Fruit fly (Drosophila melanogaster) whole organism, embryonic: ENCODE measurements around the gene Hou.

ENCODE experiments used
- Blimp-1 ChIP-seq: fragments of 200-800 bp; sonication (Bioruptor generic); optimal IDR thresholded peaks from 3 replicates; lab custom pipeline; 2018; ENCODE audit warnings: missing biosample characterization, missing genetic modification characterization, mild to moderate bottlenecking, moderate library complexity, missing genetic modification reagents
- CG10366 ChIP-seq: fragments of 200-800 bp; sonication (Bioruptor generic); IDR thresholded peaks from 2 replicates; pipeline ENCODE4 v1.3.6; 2022; ENCODE audit warnings: missing biosample characterization, missing genetic modification characterization
- CG10565 ChIP-seq: fragments of 200-800 bp; sonication (Bioruptor generic); optimal IDR thresholded peaks from 3 replicates; lab custom pipeline; 2016; ENCODE audit warnings: missing biosample characterization, mild to moderate bottlenecking, missing genetic modification characterization
- CG11504 ChIP-seq: fragments of 200-800 bp; sonication (Bioruptor generic); optimal IDR thresholded peaks from 3 replicates; lab custom pipeline; 2019; ENCODE audit warnings: missing biosample characterization, mild to moderate bottlenecking, missing genetic modification characterization, moderate library complexity
- CG12104 ChIP-seq: fragments of 200-800 bp; sonication (Bioruptor generic); optimal IDR thresholded peaks from 3 replicates; lab custom pipeline; 2016; ENCODE audit warnings: missing biosample characterization, missing genetic modification characterization
- CG13123 ChIP-seq: fragments of 200-800 bp; sonication (Bioruptor generic); optimal IDR thresholded peaks from 2 replicates; lab custom pipeline; 2016; ENCODE audit warnings: missing biosample characterization, missing genetic modification characterization
- CG14014 ChIP-seq: fragments of 200-800 bp; sonication (Bioruptor generic); IDR thresholded peaks from 2 replicates; pipeline ENCODE4 v1.3.6; 2022; ENCODE audit warnings: missing biosample characterization, missing genetic modification characterization
- CG14860 ChIP-seq: fragments of 200-800 bp; sonication (Bioruptor generic); IDR thresholded peaks from 3 replicates; pipeline ENCODE4 v1.3.6; 2022; ENCODE audit warnings: missing biosample characterization, missing genetic modification characterization; ENCODE audit not compliant: partially characterized antibody
- CG14965 ChIP-seq: fragments of 200-800 bp; sonication (Bioruptor generic); optimal IDR thresholded peaks from 2 replicates; lab custom pipeline; 2016; ENCODE audit warnings: missing biosample characterization, missing genetic modification characterization, borderline replicate concordance
- CG17802 ChIP-seq: fragments of 200-800 bp; sonication (Bioruptor generic); optimal IDR thresholded peaks from 2 replicates; lab custom pipeline; 2018; ENCODE audit warnings: missing biosample characterization, mild to moderate bottlenecking, missing genetic modification characterization, moderate library complexity
- CG18011 ChIP-seq: fragments of 200-800 bp; sonication (Bioruptor generic); optimal IDR thresholded peaks from 2 replicates; lab custom pipeline; 2017; ENCODE audit warnings: missing biosample characterization, missing genetic modification characterization, mild to moderate bottlenecking, moderate library complexity, missing genotype
- CG30431 ChIP-seq: fragments of 200-800 bp; sonication (Bioruptor generic); optimal IDR thresholded peaks from 2 replicates; lab custom pipeline; 2017; ENCODE audit warnings: missing biosample characterization, missing genetic modification characterization
- CG31441 ChIP-seq: fragments of 200-800 bp; sonication (Bioruptor generic); IDR thresholded peaks from 2 replicates; pipeline ENCODE4 v1.3.6; 2022; ENCODE audit warnings: missing biosample characterization, missing genetic modification characterization
- CG6654 ChIP-seq: fragments of 200-800 bp; sonication (Bioruptor generic); optimal IDR thresholded peaks from 2 replicates; lab custom pipeline; 2017; ENCODE audit warnings: missing biosample characterization, mild to moderate bottlenecking, missing genetic modification characterization
- CG6689 ChIP-seq: fragments of 200-800 bp; sonication (Bioruptor generic); IDR thresholded peaks from 2 replicates; pipeline ENCODE4 v1.3.6; 2022; ENCODE audit warnings: missing biosample characterization, missing genetic modification characterization
- CG6854 ChIP-seq: fragments of 200-800 bp; sonication (Bioruptor generic); optimal IDR thresholded peaks from 3 replicates; lab custom pipeline; 2017; ENCODE audit warnings: missing biosample characterization, mild to moderate bottlenecking, missing genetic modification characterization
- CG9437 ChIP-seq: fragments of 200-800 bp; sonication (Bioruptor generic); optimal IDR thresholded peaks from 2 replicates; lab custom pipeline; 2018; ENCODE audit warnings: missing biosample characterization, mild to moderate bottlenecking, missing genetic modification characterization
- Doc2 ChIP-seq: fragments of 200-800 bp; sonication (Bioruptor generic); IDR thresholded peaks from 2 replicates; pipeline ENCODE4 v1.3.6; 2022; ENCODE audit warnings: missing biosample characterization, missing genetic modification characterization
- Eip74EF ChIP-seq, 2 experiments: fragments of 200-800 bp in 1 of 2; fragments of >200 bp in 1 of 2; sonication (Bioruptor generic) in 1 of 2; optimal IDR thresholded peaks; 2 replicates each; lab custom pipeline; 2017 to 2019; ENCODE audit warnings: missing biosample characterization in 2 of 2, missing genetic modification characterization in 2 of 2, mild to moderate bottlenecking in 1 of 2, moderate library complexity in 1 of 2
- Ets65A ChIP-seq: fragments of 200-800 bp; sonication (Bioruptor generic); peaks from one replicate; lab custom pipeline; 2016; ENCODE audit warnings: missing biosample characterization, missing genetic modification characterization
- Gsc ChIP-seq: fragments of 200-800 bp; sonication (Bioruptor generic); IDR thresholded peaks from 2 replicates; pipeline ENCODE4 v1.3.6; 2022; ENCODE audit warnings: missing biosample characterization, missing genetic modification characterization
- Lim3 ChIP-seq: fragments of 200-800 bp; sonication (Bioruptor generic); IDR thresholded peaks from 2 replicates; pipeline ENCODE4 v1.3.6; 2022; ENCODE audit warnings: missing biosample characterization, missing genetic modification characterization
- MTF-1 ChIP-seq: fragments of 200-800 bp; sonication (Bioruptor generic); optimal IDR thresholded peaks from 2 replicates; lab custom pipeline; 2018; ENCODE audit warnings: missing biosample characterization, mild to moderate bottlenecking, missing genetic modification characterization, borderline replicate concordance
- Xbp1 ChIP-seq: fragments of 200-800 bp; sonication (Bioruptor generic); optimal IDR thresholded peaks from 3 replicates; lab custom pipeline; 2016; ENCODE audit warnings: missing biosample characterization, mild to moderate bottlenecking, missing genetic modification characterization
- bigmax ChIP-seq: fragments of 200-800 bp; sonication (Bioruptor generic); optimal IDR thresholded peaks from 2 replicates; lab custom pipeline; 2018; ENCODE audit warnings: missing biosample characterization, mild to moderate bottlenecking, missing genetic modification characterization
- cad ChIP-seq: fragments of >200 bp; optimal IDR thresholded peaks from 2 replicates; lab custom pipeline; 2017; ENCODE audit warnings: missing biosample characterization, missing genetic modification characterization
- chif ChIP-seq, 2 experiments: fragments of 200-800 bp; sonication (Bioruptor generic); optimal IDR thresholded peaks; 3 replicates each; lab custom pipeline; 2016; ENCODE audit warnings: missing biosample characterization in 2 of 2, missing genetic modification characterization in 2 of 2
- ems ChIP-seq: fragments of 200-800 bp; sonication (Bioruptor generic); optimal IDR thresholded peaks from 3 replicates; lab custom pipeline; 2016; ENCODE audit warnings: missing biosample characterization, missing genetic modification characterization
- esg ChIP-seq: fragments of 200-800 bp; sonication (Bioruptor generic); conservative IDR thresholded peaks from 2 replicates; pipeline ENCODE4 v1.3.6; 2022; ENCODE audit warnings: missing biosample characterization, missing genetic modification characterization
- fd3F ChIP-seq: fragments of 200-800 bp; sonication (Bioruptor generic); optimal IDR thresholded peaks from 2 replicates; lab custom pipeline; 2018; ENCODE audit warnings: missing biosample characterization, mild to moderate bottlenecking, missing genetic modification characterization, moderate library complexity
- gcm ChIP-seq: fragments of 200-800 bp; sonication (Bioruptor generic); optimal IDR thresholded peaks from 2 replicates; lab custom pipeline; 2019; ENCODE audit warnings: missing biosample characterization, mild to moderate bottlenecking, missing genetic modification characterization, moderate library complexity
- gem ChIP-seq: fragments of 200-800 bp; sonication (Bioruptor generic); optimal IDR thresholded peaks from 2 replicates; lab custom pipeline; 2019; ENCODE audit warnings: missing biosample characterization, mild to moderate bottlenecking, missing genetic modification characterization, moderate library complexity
- scrt ChIP-seq: fragments of 200-800 bp; sonication (Bioruptor generic); optimal IDR thresholded peaks from 2 replicates; lab custom pipeline; 2018; ENCODE audit warnings: missing biosample characterization, mild to moderate bottlenecking, missing genetic modification characterization, moderate library complexity
- sens ChIP-seq: fragments of 200-800 bp; sonication (Bioruptor generic); peaks from one replicate; lab custom pipeline; 2016; ENCODE audit warnings: missing biosample characterization, missing genetic modification characterization
- seq ChIP-seq: fragments of 200-800 bp; sonication (Bioruptor generic); IDR thresholded peaks from 2 replicates; pipeline ENCODE4 v1.3.6; 2022; ENCODE audit warnings: missing biosample characterization, missing genetic modification characterization
- shn ChIP-seq: fragments of 200-800 bp; sonication (Bioruptor generic); optimal IDR thresholded peaks from 3 replicates; lab custom pipeline; 2016; ENCODE audit warnings: missing biosample characterization, missing genetic modification characterization
- sob ChIP-seq: fragments of 200-800 bp; sonication (Bioruptor generic); IDR thresholded peaks from 2 replicates; pipeline ENCODE4 v1.3.6; 2022; ENCODE audit warnings: missing biosample characterization, missing genetic modification characterization
- tll ChIP-seq, 2 experiments: fragments of 200-800 bp in 1 of 2; fragments of >200 bp in 1 of 2; sonication (Bioruptor generic) in 1 of 2; optimal IDR thresholded peaks; 2 replicates each; lab custom pipeline; 2017 to 2019; ENCODE audit warnings: missing biosample characterization in 2 of 2, missing genetic modification characterization in 2 of 2, mild to moderate bottlenecking in 1 of 2, moderate library complexity in 1 of 2
- twi ChIP-seq: fragments of 200-800 bp; optimal IDR thresholded peaks from 2 replicates; lab custom pipeline; 2019; ENCODE audit warnings: missing biosample characterization, mild to moderate bottlenecking, missing genetic modification characterization, moderate library complexity
- vvl ChIP-seq: fragments of 200-800 bp; sonication (Bioruptor generic); IDR thresholded peaks from 2 replicates; pipeline ENCODE4 v1.3.6; 2022; ENCODE audit warnings: missing biosample characterization, missing genetic modification characterization
- zen ChIP-seq: fragments of 200-800 bp; sonication (Bioruptor generic); optimal IDR thresholded peaks from 3 replicates; lab custom pipeline; 2018; ENCODE audit warnings: missing biosample characterization, mild to moderate bottlenecking, missing genetic modification characterization, moderate library complexity
- zf30C ChIP-seq: fragments of 200-800 bp; sonication (Bioruptor generic); optimal IDR thresholded peaks from 3 replicates; lab custom pipeline; 2018; ENCODE audit warnings: missing biosample characterization, mild to moderate bottlenecking, missing genetic modification characterization

Gene Hou

DNA sequence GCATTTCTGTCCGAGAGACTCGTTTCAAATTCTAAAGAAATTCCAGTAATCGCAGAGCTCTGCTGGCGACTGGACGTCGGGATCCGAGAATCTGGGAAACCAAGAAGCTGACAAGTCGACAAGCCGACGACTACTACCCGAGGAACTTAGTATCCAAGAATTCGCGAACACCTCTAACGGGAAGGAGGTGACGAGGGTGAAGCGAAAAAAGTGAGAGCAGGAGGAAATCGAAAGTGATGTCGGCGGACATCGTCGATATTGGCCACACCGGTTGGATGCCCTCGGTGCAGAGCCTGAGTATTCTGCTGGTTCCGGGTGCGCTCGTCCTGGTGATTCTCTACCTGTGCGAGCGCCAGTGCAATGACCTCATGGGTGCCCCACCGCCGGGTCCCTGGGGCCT is 35.5 kb upstream of the Hou start, which contains the start of gene phtm:
phtm (plus strand) TSS at position 41 of the 400 bp plus-strand sequence.
- no peak for TF ChIP-seq CG14014 (GFP tag; lab: Robert Waterston, UW)
- TF ChIP-seq CG6854 (GFP tag; lab: Kevin White, UChicago), result no peak
- TF ChIP-seq CG18011 (GFP tag; lab: Kevin White, UChicago), result no peak
- TF ChIP-seq CG14965 (GFP tag; lab: Kevin White, UChicago), result no peak
- TF ChIP-seq scrt, result no peak
- TF ChIP-seq CG6654 (GFP tag; lab: Kevin White, UChicago), result no peak
- TF ChIP-seq, all 482 proteins: peak for 0

DNA sequence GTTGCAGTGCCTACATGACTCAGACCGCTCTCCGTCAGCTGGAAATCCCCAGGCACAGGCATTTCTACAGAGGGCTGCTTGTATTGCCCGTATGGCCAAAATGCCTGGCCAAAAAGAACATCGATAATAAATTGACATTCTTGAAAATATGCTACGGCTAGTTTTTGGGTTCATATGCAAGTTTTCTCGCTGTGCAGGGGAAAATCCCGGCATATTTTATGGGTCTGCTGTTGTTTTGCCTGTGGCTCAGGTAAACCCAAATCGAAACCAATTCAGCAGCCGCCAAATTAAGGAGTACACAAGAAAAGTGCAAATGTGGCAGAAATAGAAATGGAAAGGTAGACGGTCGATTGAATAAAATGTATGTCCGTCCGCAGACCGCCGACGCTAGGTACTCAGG is 34.7 kb upstream of the Hou start:
- TF ChIP-seq zf30C (GFP tag; lab: Kevin White, UChicago), result peak; percentile 31
- TF ChIP-seq cad, result peak; percentile 62
- no peak for TF ChIP-seq CG14860 (GFP tag; lab: Robert Waterston, UW)
- TF ChIP-seq tll (GFP tag; optimal IDR thresholded peaks at IDR 0.05; lab: Kevin White, UChicago), result peak in 1 of 2 experiments; percentile 84
- peak; percentile 75 for TF ChIP-seq zen
- TF ChIP-seq twi (tag; lab: Kevin White, UChicago), result peak; percentile 69
- TF ChIP-seq, all 482 proteins: peak for 5

DNA sequence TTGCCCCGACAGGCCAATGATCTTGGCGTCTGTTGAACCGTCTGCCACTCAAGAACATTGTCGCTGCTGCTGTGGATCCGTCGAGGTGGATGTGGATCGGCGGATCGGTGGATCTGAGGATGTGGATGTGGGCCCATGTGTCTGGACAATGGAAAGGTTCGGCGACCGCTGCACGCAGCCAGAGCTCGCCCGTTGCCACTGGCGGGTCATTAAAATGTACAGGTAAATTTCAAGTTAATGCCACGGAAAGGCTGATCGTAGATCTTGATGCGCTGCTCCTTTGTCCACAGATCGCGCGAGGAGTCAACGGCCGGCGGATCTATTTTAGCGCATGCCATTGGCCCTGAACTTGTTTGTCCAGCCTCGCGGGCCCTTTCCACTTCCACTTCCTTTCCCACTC is 34.3 kb upstream of the Hou start:
- TF ChIP-seq seq (no peak), shn (GFP tag; lab: Kevin White, UChicago) (no peak)
- TF ChIP-seq, all 482 proteins: peak for 0

DNA sequence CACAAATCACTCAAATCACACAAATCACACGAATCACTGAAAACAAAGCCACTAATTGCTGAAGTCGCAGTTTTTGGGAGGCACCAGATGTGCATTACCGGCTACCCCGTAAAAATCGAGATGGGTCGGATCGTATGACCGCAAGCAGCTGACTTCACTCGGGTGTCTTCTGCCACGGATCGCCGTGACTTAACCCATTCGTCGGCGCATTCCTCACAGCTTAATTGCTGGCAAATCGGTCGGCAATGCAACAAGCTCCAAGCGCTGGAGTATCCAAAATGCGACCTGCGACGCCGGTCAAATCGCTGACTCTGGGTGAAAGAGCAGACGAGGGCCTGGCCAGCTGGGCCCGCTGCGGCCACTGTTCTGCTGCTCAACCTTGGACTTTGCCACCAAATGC is 32.6 kb upstream of the Hou start:
- TF ChIP-seq Ets65A (GFP tag; lab: Kevin White, UChicago) (peak; percentile 48), MTF-1 (no peak)

DNA sequence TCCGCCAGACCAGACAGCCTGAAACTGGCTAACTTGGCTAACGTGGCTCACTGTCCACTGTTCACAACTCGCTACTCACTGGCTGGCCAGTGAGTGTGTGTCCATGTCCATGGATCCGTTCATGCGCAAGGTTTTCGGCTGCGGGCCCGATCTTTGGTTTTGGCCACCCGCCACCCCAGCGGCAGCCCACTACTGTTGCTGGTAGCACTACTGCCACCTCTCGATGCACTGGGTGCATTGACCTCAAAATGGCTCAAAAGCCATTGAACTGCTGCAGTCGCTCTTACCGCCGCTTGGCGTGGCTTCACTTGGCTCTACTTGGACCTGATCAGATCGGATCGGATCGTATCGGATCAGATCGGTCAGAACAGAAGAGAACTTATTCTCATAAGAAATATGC is 31.2 kb upstream of the Hou start:
- TF ChIP-seq gem (tag; lab: Kevin White, UChicago) (no peak), sens (GFP tag; lab: Kevin White, UChicago) (peak; percentile 11)
- TF ChIP-seq, all 482 proteins: peak for 1

DNA sequence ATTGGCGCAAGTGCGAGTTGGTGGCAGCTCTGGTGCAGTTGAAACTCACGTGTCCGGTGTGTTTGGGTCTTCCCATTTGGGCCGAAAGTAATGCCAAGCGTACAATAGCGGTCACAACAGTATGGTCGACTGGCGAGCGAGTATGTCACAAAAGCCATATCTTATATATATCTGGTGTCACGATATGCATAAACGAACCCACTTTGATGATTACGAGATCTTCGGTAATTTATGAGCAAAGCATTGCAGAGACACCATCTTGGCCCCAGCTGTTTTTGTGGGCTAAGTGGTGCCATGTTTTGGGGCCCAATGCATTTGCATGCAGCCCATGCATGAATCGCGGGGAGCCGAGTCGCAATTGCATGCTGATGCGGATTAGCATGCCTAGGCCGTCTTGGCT is 28.6 kb upstream of the Hou start:
- TF ChIP-seq sob (GFP tag; lab: Robert Waterston, UW) (no peak), Xbp1 (GFP tag; lab: Kevin White, UChicago) (no peak), ems (no peak), esg (GFP tag; lab: Robert Waterston, UW) (no peak), Eip74EF (GFP tag; optimal IDR thresholded peaks at IDR 0.05; lab: Kevin White, UChicago) (no peak), chif (GFP tag; optimal IDR thresholded peaks at IDR 0.05; lab: Kevin White, UChicago) (no peak), gcm (no peak), CG30431 (no peak), Blimp-1 (GFP tag; lab: Kevin White, UChicago) (peak; percentile 19), Doc2 (GFP tag; lab: Robert Waterston, UW) (no peak), CG11504 (tag; lab: Kevin White, UChicago) (peak; percentile 23), Gsc (GFP tag; lab: Robert Waterston, UW) (no peak), CG10565 (no peak), CG17802 (tag; lab: Kevin White, UChicago) (no peak), CG31441 (GFP tag; lab: Robert Waterston, UW) (0 out of 2 replicates have a peak, but pooled peaks have one; percentile 15), CG9437 (GFP tag; lab: Kevin White, UChicago) (no peak), vvl (GFP tag; lab: Robert Waterston, UW) (peak; percentile 62; the same call in 1 of the 2 replicates), sens (GFP tag; lab: Kevin White, UChicago) (peak; percentile 69), Lim3 (GFP tag; lab: Robert Waterston, UW) (no peak), CG10366 (GFP tag; lab: Robert Waterston, UW) (no peak; the same call in 1 of the 2 replicates), CG12104 (GFP tag; lab: Kevin White, UChicago) (no peak), bigmax (no peak), fd3F (GFP tag; lab: Kevin White, UChicago) (no peak), CG13123 (GFP tag; lab: Kevin White, UChicago) (no peak), CG6689 (GFP tag; lab: Robert Waterston, UW) (peak; percentile 42)
